Worm (Caenorhabditis elegans): ENCODE measurements around the gene K07H8.7.

DNA sequence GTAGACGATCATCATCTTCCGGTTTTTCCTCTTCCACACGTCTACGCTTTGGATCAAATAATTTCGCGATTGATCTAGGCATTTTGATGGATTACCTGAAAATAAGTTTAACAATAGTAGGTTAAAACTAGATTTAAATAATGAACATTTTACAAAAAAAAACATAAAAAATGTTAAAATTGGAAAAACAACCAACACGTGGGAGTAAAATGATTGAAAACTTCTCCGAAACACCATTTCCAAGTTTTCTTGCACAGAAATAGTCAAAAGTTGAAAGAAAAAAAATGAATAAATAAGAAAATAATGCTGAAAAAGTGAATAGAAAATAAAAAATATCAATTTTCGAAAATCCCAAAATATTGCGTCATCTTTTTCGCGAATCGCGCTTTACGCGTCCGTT lies 48.1 kb downstream of the K07H8.7 start, which contains the start of gene C07G1.7:
- no peak for TF ChIP-seq ztf-4 (tag; optimal IDR thresholded peaks at IDR 0.05)
- no peak for TF ChIP-seq egl-5 (tag; optimal IDR thresholded peaks at IDR 0.05)
- TF ChIP-seq fkh-2 (tag; optimal IDR thresholded peaks at IDR 0.05), result no peak
- no peak for TF ChIP-seq daf-12 (tag; optimal IDR thresholded peaks at IDR 0.05)
- no peak for TF ChIP-seq nhr-11 (tag; optimal IDR thresholded peaks at IDR 0.05)
- TF ChIP-seq R02D3.7 (tag; optimal IDR thresholded peaks at IDR 0.05), result no peak
- no peak for TF ChIP-seq sea-2 (GFP tag; optimal IDR thresholded peaks at IDR 0.05)
- no peak for TF ChIP-seq ztf-11 (tag; optimal IDR thresholded peaks at IDR 0.05)
- no peak for TF ChIP-seq nhr-23 (tag; optimal IDR thresholded peaks at IDR 0.05)
- no peak for TF ChIP-seq ceh-82 (tag; optimal IDR thresholded peaks at IDR 0.05)
- TF ChIP-seq zag-1 (tag; optimal IDR thresholded peaks at IDR 0.05), result no peak
